Fruit fly (Drosophila melanogaster) S2 (cell line): ENCODE data around the gene CG33269.

ENCODE experiments used
- CG8478 ChIP-seq: fragments of >200 bp; optimal IDR thresholded peaks from 2 replicates; lab custom pipeline; 2018
- CTCF ChIP-seq, 2 experiments: fragments of >200 bp; optimal IDR thresholded peaks; 2 replicates each; lab custom pipeline; 2018

DNA sequence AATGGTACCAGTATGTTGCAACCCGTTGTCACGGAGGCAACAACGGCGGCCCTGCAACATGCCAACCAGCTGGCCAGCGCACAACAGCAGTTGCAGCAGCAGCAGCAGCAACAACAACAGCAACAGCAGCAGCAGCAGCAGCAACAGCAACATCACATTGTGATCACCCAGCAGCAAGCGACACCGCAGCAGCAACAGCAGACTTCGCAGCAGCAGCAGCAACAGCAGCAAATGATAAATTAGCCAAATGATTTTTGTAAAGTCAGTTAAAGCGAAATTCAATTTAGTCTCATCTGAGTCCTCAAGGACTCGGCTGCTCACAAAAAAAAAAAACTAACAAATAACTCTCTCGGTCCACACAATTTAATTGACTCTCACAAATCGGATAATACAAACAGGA is 22.2 kb upstream of the CG33269 start:
- no peak for TF ChIP-seq CG8478
- TF ChIP-seq CTCF (optimal IDR thresholded peaks at IDR 0.05; lab: Kevin White, UChicago) = no peak
